Fruit fly (Drosophila melanogaster) whole organism, adult: ENCODE results near the gene bou.

Experiments
- CG11617 ChIP-seq: fragments of 200-800 bp; sonication (Bioruptor generic); optimal IDR thresholded peaks from 2 replicates; lab custom pipeline; 2017; ENCODE audit warnings: mild to moderate bottlenecking, missing biosample characterization, missing genetic modification reagents, missing genetic modification characterization
- CG14711 ChIP-seq: fragments of 200-800 bp; sonication (Bioruptor generic); optimal IDR thresholded peaks from 2 replicates; lab custom pipeline; 2018; ENCODE audit warnings: missing biosample characterization, mild to moderate bottlenecking, missing genetic modification characterization, moderate library complexity
- CG7045 ChIP-seq: fragments of 200-800 bp; sonication (Bioruptor generic); optimal IDR thresholded peaks from 2 replicates; lab custom pipeline; 2017; ENCODE audit warnings: missing biosample characterization, mild to moderate bottlenecking, missing genetic modification characterization
- CG7101 ChIP-seq: fragments of 200-800 bp; sonication (Bioruptor generic); optimal IDR thresholded peaks from 2 replicates; lab custom pipeline; 2018; ENCODE audit warnings: missing biosample characterization, mild to moderate bottlenecking, missing genetic modification characterization, moderate library complexity
- Clk ChIP-seq: fragments of 200-800 bp; sonication (Bioruptor generic); optimal IDR thresholded peaks from 2 replicates; lab custom pipeline; 2017; ENCODE audit warnings: missing biosample characterization, missing genetic modification characterization
- Mnt ChIP-seq: fragments of 200-800 bp; sonication (Bioruptor generic); optimal IDR thresholded peaks from 2 replicates; lab custom pipeline; 2016; ENCODE audit warnings: missing biosample characterization, mild to moderate bottlenecking, missing genetic modification characterization
- cic ChIP-seq: fragments of 200-800 bp; sonication (Bioruptor generic); optimal IDR thresholded peaks from 2 replicates; lab custom pipeline; 2017; ENCODE audit warnings: missing biosample characterization, mild to moderate bottlenecking, missing genetic modification characterization, moderate library complexity
- cnc ChIP-seq, 2 experiments: fragments of >200 bp; optimal IDR thresholded peaks; 2 replicates each; lab custom pipeline; 2017
- kay ChIP-seq: fragments of 200-800 bp; sonication (Bioruptor generic); peaks from one replicate; lab custom pipeline; 2016; ENCODE audit warnings: missing biosample characterization, missing genetic modification characterization, borderline replicate concordance
- toe ChIP-seq: fragments of 200-800 bp; sonication (Bioruptor generic); optimal IDR thresholded peaks from 2 replicates; lab custom pipeline; 2016; ENCODE audit warnings: missing biosample characterization, missing genetic modification characterization

dm6 chrX:6976911-6977310 is 9.4 kb upstream of the bou start:
- TF ChIP-seq CG7045 (no peak), toe (no peak), cic (GFP tag; lab: Kevin White, UChicago) (no peak), CG11617 (GFP tag; lab: Kevin White, UChicago) (no peak), Mnt (GFP tag; lab: Kevin White, UChicago) (no peak), CG7101 (tag; lab: Kevin White, UChicago) (no peak), cnc (optimal IDR thresholded peaks at IDR 0.05; lab: Kevin White, UChicago) (no peak), kay (GFP tag; lab: Kevin White, UChicago) (no peak), Clk (GFP tag; lab: Kevin White, UChicago) (no peak), CG14711 (tag; lab: Kevin White, UChicago) (no peak)
